8 worm cellular contexts compared by ENCODE assay signal in genomic region chrII:8442176-8442575, ce11.
TF ChIP-seq lines count a peak whose summit lies in the region.

No protein-coding gene starts in this region.

TF ChIP-seq in whole organism, L1 larva, 84 proteins besides CTCF, POLR2A, EP300 and RAD21 (continues in another document):
- peak in 1 of 2 experiments; percentile 33 for TF ChIP-seq mdl-1 (tag; optimal IDR thresholded peaks at IDR 0.05; lab: Kevin White, UChicago)
- TF ChIP-seq ceh-88 (GFP tag; IDR thresholded peaks at IDR 0.05; lab: Robert Waterston, UW) = no peak
- TF ChIP-seq dpl-1 (GFP tag; optimal IDR thresholded peaks at IDR 0.05; lab: Kevin White, UChicago) = peak; percentile 34 to 58 (median 51)
- no peak for TF ChIP-seq nhr-28 (tag; optimal IDR thresholded peaks at IDR 0.05; lab: Kevin White, UChicago)
- peak; percentile 54 for TF ChIP-seq snu-23 (GFP tag; optimal IDR thresholded peaks at IDR 0.05; lab: Kevin White, UChicago)
- peak; percentile 48 for TF ChIP-seq lin-14 (GFP tag; optimal IDR thresholded peaks at IDR 0.05; lab: Kevin White, UChicago)
- no peak for TF ChIP-seq grh-1 (GFP tag; IDR thresholded peaks at IDR 0.05; lab: Robert Waterston, UW)
- TF ChIP-seq ceh-82 (tag; optimal IDR thresholded peaks at IDR 0.05; lab: Kevin White, UChicago) = peak; percentile 14 to 56 (median 37)
- TF ChIP-seq lin-13 (GFP tag; optimal IDR thresholded peaks at IDR 0.05; lab: Kevin White, UChicago) = peak; percentile 8
- no peak for TF ChIP-seq ceh-90 (tag; optimal IDR thresholded peaks at IDR 0.05; lab: Kevin White, UChicago)
- peak; percentile 47 for TF ChIP-seq swsn-7 (tag; optimal IDR thresholded peaks at IDR 0.05; lab: Kevin White, UChicago)

TF ChIP-seq in whole organism, L2 larva, 48 proteins besides CTCF, POLR2A, EP300 and RAD21 (continues in another document):
- TF ChIP-seq elt-1 (tag; optimal IDR thresholded peaks at IDR 0.05; lab: Kevin White, UChicago) = no peak
- TF ChIP-seq C34F6.9 (tag; optimal IDR thresholded peaks at IDR 0.05; lab: Kevin White, UChicago) = peak; percentile 43
- no peak for TF ChIP-seq peb-1 (tag; optimal IDR thresholded peaks at IDR 0.05; lab: Kevin White, UChicago)
- TF ChIP-seq sma-9 (GFP tag; optimal IDR thresholded peaks at IDR 0.05; lab: Kevin White, UChicago) = peak; percentile 60
- TF ChIP-seq sma-9 (tag; optimal IDR thresholded peaks at IDR 0.05; lab: Kevin White, UChicago) = no peak
- TF ChIP-seq nhr-25 (tag; optimal IDR thresholded peaks at IDR 0.05; lab: Kevin White, UChicago) = peak; percentile 79
- no peak for TF ChIP-seq skn-1 (tag; optimal IDR thresholded peaks at IDR 0.05; lab: Kevin White, UChicago)
- peak; percentile 1 for TF ChIP-seq F13H6.1 (tag; optimal IDR thresholded peaks at IDR 0.05; lab: Kevin White, UChicago)
- no peak for TF ChIP-seq sem-4 (tag; optimal IDR thresholded peaks at IDR 0.05; lab: Kevin White, UChicago)
- TF ChIP-seq nhr-21 (tag; optimal IDR thresholded peaks at IDR 0.05; lab: Kevin White, UChicago) = peak; percentile 65
- TF ChIP-seq ama-1 (optimal IDR thresholded peaks at IDR 0.05; lab: Kevin White, UChicago) = no peak
- TF ChIP-seq ztf-4 (tag; optimal IDR thresholded peaks at IDR 0.05; lab: Kevin White, UChicago) = no peak

TF ChIP-seq in whole organism, L3 larva, 47 proteins besides CTCF, POLR2A, EP300 and RAD21 (continues in another document):
- TF ChIP-seq sea-2 (GFP tag; optimal IDR thresholded peaks at IDR 0.05; lab: Kevin White, UChicago) (no peak), unc-62 (GFP tag; optimal IDR thresholded peaks at IDR 0.05; lab: Kevin White, UChicago) (no peak), ztf-4 (tag; optimal IDR thresholded peaks at IDR 0.05; lab: Kevin White, UChicago) (no peak), hmg-11 (tag; optimal IDR thresholded peaks at IDR 0.05; lab: Kevin White, UChicago) (peak; percentile 78), nhr-76 (tag; optimal IDR thresholded peaks at IDR 0.05; lab: Kevin White, UChicago) (no peak), jun-1 (tag; optimal IDR thresholded peaks at IDR 0.05; lab: Kevin White, UChicago) (no peak), fkh-10 (GFP tag; optimal IDR thresholded peaks at IDR 0.05; lab: Kevin White, UChicago) (no peak), nhr-237 (tag; optimal IDR thresholded peaks at IDR 0.05; lab: Kevin White, UChicago) (no peak), ztf-11 (tag; optimal IDR thresholded peaks at IDR 0.05; lab: Kevin White, UChicago) (no peak), ceh-9 (tag; optimal IDR thresholded peaks at IDR 0.05; lab: Kevin White, UChicago) (no peak), nhr-25 (tag; optimal IDR thresholded peaks at IDR 0.05; lab: Kevin White, UChicago) (peak; percentile 27), fkh-2 (tag; optimal IDR thresholded peaks at IDR 0.05; lab: Kevin White, UChicago) (no peak), elt-1 (tag; optimal IDR thresholded peaks at IDR 0.05; lab: Kevin White, UChicago) (no peak)

TF ChIP-seq in whole organism, L4 larva, 104 proteins besides CTCF, POLR2A, EP300 and RAD21 (continues in another document):
- peak; percentile 23; the same call in 1 of the 2 replicates for TF ChIP-seq T26A8.4 (GFP tag; IDR thresholded peaks at IDR 0.05; lab: Robert Waterston, UW)
- no peak for TF ChIP-seq ceh-62 (tag; optimal IDR thresholded peaks at IDR 0.05; lab: Kevin White, UChicago)
- TF ChIP-seq hif-1 (tag; optimal IDR thresholded peaks at IDR 0.05; lab: Kevin White, UChicago) = peak in 1 of 2 experiments; percentile 5
- TF ChIP-seq hlh-30 (tag; optimal IDR thresholded peaks at IDR 0.05; lab: Kevin White, UChicago; ENCODE audit: insufficient read depth) = peak; percentile 48
- peak; percentile 69 for TF ChIP-seq mes-2 (tag; optimal IDR thresholded peaks at IDR 0.05; lab: Kevin White, UChicago; ENCODE audit: poor library complexity, severe bottlenecking)
- TF ChIP-seq ceh-20 (GFP tag; IDR thresholded peaks at IDR 0.05; lab: Robert Waterston, UW) = 0 out of 2 replicates have a peak, but pooled peaks have one; percentile 12
- TF ChIP-seq T20F7.1 (GFP tag; optimal IDR thresholded peaks at IDR 0.05; lab: Kevin White, UChicago) = no peak
- TF ChIP-seq mep-1 (tag; optimal IDR thresholded peaks at IDR 0.05; lab: Kevin White, UChicago) = peak; percentile 48
- TF ChIP-seq dpl-1 (GFP tag; optimal IDR thresholded peaks at IDR 0.05; lab: Kevin White, UChicago) = peak; percentile 57
- TF ChIP-seq lin-13 (GFP tag; optimal IDR thresholded peaks at IDR 0.05; lab: Kevin White, UChicago) = no peak
- peak; percentile 32 for TF ChIP-seq rbr-2 (tag; optimal IDR thresholded peaks at IDR 0.05; lab: Kevin White, UChicago)

TF ChIP-seq in whole organism, early embryonic, 17 proteins besides CTCF, POLR2A, EP300 and RAD21 (continues in another document):
- TF ChIP-seq scrt-1 (GFP tag; IDR thresholded peaks at IDR 0.05; lab: Robert Waterston, UW) (no peak), hnd-1 (tag; optimal IDR thresholded peaks at IDR 0.05; lab: Kevin White, UChicago) (no peak), pes-1 (GFP tag; IDR thresholded peaks at IDR 0.05; lab: Robert Waterston, UW) (no peak), ama-1 (optimal IDR thresholded peaks at IDR 0.05; lab: Kevin White, UChicago) (no peak), flt-1 (GFP tag; IDR thresholded peaks at IDR 0.05; lab: Robert Waterston, UW) (no peak), tbx-11 (GFP tag; IDR thresholded peaks at IDR 0.05; lab: Robert Waterston, UW) (peak; percentile 19; the same call in 1 of the 2 replicates), ets-7 (tag; optimal IDR thresholded peaks at IDR 0.05; lab: Kevin White, UChicago) (no peak), hmg-4 (GFP tag; optimal IDR thresholded peaks at IDR 0.05; lab: Kevin White, UChicago) (peak; percentile 39), ceh-36 (tag; optimal IDR thresholded peaks at IDR 0.05; lab: Kevin White, UChicago) (no peak), hmbx-1 (tag; optimal IDR thresholded peaks at IDR 0.05; lab: Kevin White, UChicago) (no peak), ceh-13 (GFP tag; optimal IDR thresholded peaks at IDR 0.05; lab: Kevin White, UChicago) (no peak), tbx-37 (GFP tag; conservative IDR thresholded peaks at IDR 0.05; lab: Robert Waterston, UW) (no peak), tra-4 (tag; optimal IDR thresholded peaks at IDR 0.05; lab: Kevin White, UChicago) (no peak)

TF ChIP-seq in whole organism, late embryonic, 69 proteins besides CTCF, POLR2A, EP300 and RAD21:
- TF ChIP-seq ceh-34 (tag; optimal IDR thresholded peaks at IDR 0.05; lab: Kevin White, UChicago) = no peak
- TF ChIP-seq dve-1 (tag; optimal IDR thresholded peaks at IDR 0.05; lab: Kevin White, UChicago) = peak; percentile 35
- TF ChIP-seq nfya-1 (tag; optimal IDR thresholded peaks at IDR 0.05; lab: Kevin White, UChicago) = peak; percentile 28
- TF ChIP-seq elt-2 (tag; optimal IDR thresholded peaks at IDR 0.05; lab: Kevin White, UChicago) = peak; percentile 25
- TF ChIP-seq unc-3 (GFP tag; conservative IDR thresholded peaks at IDR 0.05; lab: Robert Waterston, UW) = no peak
- peak; percentile 10 for TF ChIP-seq unc-3 (tag; optimal IDR thresholded peaks at IDR 0.05; lab: Kevin White, UChicago)
- TF ChIP-seq ceh-19 (GFP tag; optimal IDR thresholded peaks at IDR 0.05; lab: Kevin White, UChicago) = no peak
- peak; percentile 14 for TF ChIP-seq tbx-2 (tag; optimal IDR thresholded peaks at IDR 0.05; lab: Kevin White, UChicago)
- TF ChIP-seq unc-86 (tag; optimal IDR thresholded peaks at IDR 0.05; lab: Kevin White, UChicago) = peak; percentile 14

TF ChIP-seq in whole organism, mixed stage, embryonic, 35 proteins besides CTCF, POLR2A, EP300 and RAD21 (continues in another document):
- no peak for TF ChIP-seq nhr-76 (tag; optimal IDR thresholded peaks at IDR 0.05; lab: Kevin White, UChicago)
- peak; percentile 92 for TF ChIP-seq lsy-2 (tag; optimal IDR thresholded peaks at IDR 0.05; lab: Kevin White, UChicago)
- TF ChIP-seq unc-62 (GFP tag; optimal IDR thresholded peaks at IDR 0.05; lab: Kevin White, UChicago) = no peak
- peak; percentile 17 for TF ChIP-seq lin-32 (GFP tag; optimal IDR thresholded peaks at IDR 0.05; lab: Kevin White, UChicago)
- TF ChIP-seq ham-2 (GFP tag; optimal IDR thresholded peaks at IDR 0.05; lab: Kevin White, UChicago) = peak; percentile 33
- TF ChIP-seq bed-3 (GFP tag; optimal IDR thresholded peaks at IDR 0.05; lab: Kevin White, UChicago) = no peak
- no peak for TF ChIP-seq mls-2 (tag; optimal IDR thresholded peaks at IDR 0.05; lab: Kevin White, UChicago)
- no peak for TF ChIP-seq nhr-2 (tag; optimal IDR thresholded peaks at IDR 0.05; lab: Kevin White, UChicago)
- peak; percentile 78 for TF ChIP-seq unc-120 (tag; optimal IDR thresholded peaks at IDR 0.05; lab: Kevin White, UChicago; ENCODE audit: poor library complexity, severe bottlenecking)
- TF ChIP-seq ceh-83 (GFP tag; optimal IDR thresholded peaks at IDR 0.05; lab: Kevin White, UChicago) = no peak
- TF ChIP-seq unc-39 (tag; optimal IDR thresholded peaks at IDR 0.05; lab: Kevin White, UChicago) = no peak
- TF ChIP-seq elt-1 (tag; optimal IDR thresholded peaks at IDR 0.05; lab: Kevin White, UChicago; ENCODE audit: borderline replicate concordance, insufficient read depth) = no peak
- TF ChIP-seq ces-1 (GFP tag; optimal IDR thresholded peaks at IDR 0.05; lab: Kevin White, UChicago) = peak; percentile 4
- no peak for TF ChIP-seq snpc-4 (tag; optimal IDR thresholded peaks at IDR 0.05; lab: Kevin White, UChicago)
- TF ChIP-seq nhr-28 (tag; optimal IDR thresholded peaks at IDR 0.05; lab: Kevin White, UChicago) = no peak

TF ChIP-seq in whole organism, young adult, 124 proteins besides CTCF, POLR2A, EP300 and RAD21 (continues in another document):
- TF ChIP-seq lag-1 (GFP tag; IDR thresholded peaks at IDR 0.05; lab: Robert Waterston, UW) (no peak), F23B12.7 (tag; optimal IDR thresholded peaks at IDR 0.05; lab: Kevin White, UChicago; ENCODE audit: insufficient read depth) (peak; percentile 48), F33H1.4 (GFP tag; IDR thresholded peaks at IDR 0.05; lab: Robert Waterston, UW) (peak; percentile 42; the same call in 1 of the 2 replicates), ztf-26 (tag; optimal IDR thresholded peaks at IDR 0.05; lab: Kevin White, UChicago) (peak; percentile 2), ztf-28 (GFP tag; IDR thresholded peaks at IDR 0.05; lab: Robert Waterston, UW) (no peak), madf-10 (tag; optimal IDR thresholded peaks at IDR 0.05; lab: Kevin White, UChicago) (no peak), zim-3 (tag; optimal IDR thresholded peaks at IDR 0.05; lab: Kevin White, UChicago) (no peak), T07F8.4 (tag; optimal IDR thresholded peaks at IDR 0.05; lab: Kevin White, UChicago) (no peak), bed-1 (GFP tag; IDR thresholded peaks at IDR 0.05; lab: Robert Waterston, UW) (no peak), rpc-1 (optimal IDR thresholded peaks at IDR 0.05; lab: Kevin White, UChicago) (no peak), rpc-1 (tag; optimal IDR thresholded peaks at IDR 0.05; lab: Kevin White, UChicago) (no peak), lin-54 (GFP tag; optimal IDR thresholded peaks at IDR 0.05; lab: Kevin White, UChicago) (peak; percentile 41), Y53F4B.3 (GFP tag; IDR thresholded peaks at IDR 0.05; lab: Robert Waterston, UW) (no peak), ceh-79 (tag; optimal IDR thresholded peaks at IDR 0.05; lab: Kevin White, UChicago) (no peak), tbp1 (GFP tag; optimal IDR thresholded peaks at IDR 0.05; lab: Kevin White, UChicago) (peak; percentile 38), dpl-1 (GFP tag; optimal IDR thresholded peaks at IDR 0.05; lab: Kevin White, UChicago) (peak; percentile 9), Y95B8A.8 (GFP tag; IDR thresholded peaks at IDR 0.05; lab: Robert Waterston, UW) (no peak), aptf-3 (GFP tag; IDR thresholded peaks at IDR 0.05; lab: Robert Waterston, UW) (no peak)
